Fruit fly (Drosophila melanogaster): Measurements from ENCODE around the gene CG14427.

Gene CG14427

dm6 chrX:7069011-7069463 lies 28.6 kb downstream of the CG14427 start, which contains the start of gene CG4607:
TSS of gene CG4607 (plus strand) at chrX:7069413.
- TF ChIP-seq CTCF (optimal IDR thresholded peaks at IDR 0.05): no peak
- TF ChIP-seq CG8478 (optimal IDR thresholded peaks at IDR 0.05): no peak

dm6 chrX:7073234-7073878 lies 33.0 kb downstream of the CG14427 start:
- TF ChIP-seq CTCF (optimal IDR thresholded peaks at IDR 0.05) (no peak), CG8478 (optimal IDR thresholded peaks at IDR 0.05) (no peak)

DNA sequence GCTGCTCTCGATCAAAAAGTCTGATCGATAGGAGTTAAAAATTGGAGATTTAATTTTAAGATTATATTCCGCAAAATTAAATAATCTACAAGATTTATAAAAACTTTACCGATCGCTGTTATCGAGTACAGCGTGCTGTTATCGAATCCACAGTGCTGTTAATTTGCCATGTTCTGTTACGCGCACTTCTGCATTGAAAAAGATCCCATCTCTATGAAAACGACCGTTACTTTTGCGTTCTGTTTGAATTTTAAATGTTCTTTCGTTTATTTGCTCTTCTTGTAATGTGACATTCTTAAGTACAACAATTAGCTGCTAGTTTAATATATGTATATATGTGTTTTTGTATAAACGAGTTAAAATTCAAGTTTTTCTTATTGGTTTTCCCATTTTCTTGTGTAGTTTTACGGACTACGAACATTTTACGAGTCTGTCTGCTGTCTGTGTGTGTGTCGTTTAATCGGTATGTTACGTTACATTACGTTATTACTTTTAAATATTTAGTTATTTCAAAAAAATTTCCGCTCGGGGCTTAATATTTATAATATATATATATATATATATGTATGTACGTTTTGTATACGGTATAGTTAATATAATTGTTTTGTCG lies 34.0 kb downstream of the CG14427 start:
- TF ChIP-seq CTCF (optimal IDR thresholded peaks at IDR 0.05): no peak
- TF ChIP-seq CG8478 (optimal IDR thresholded peaks at IDR 0.05): no peak

DNA sequence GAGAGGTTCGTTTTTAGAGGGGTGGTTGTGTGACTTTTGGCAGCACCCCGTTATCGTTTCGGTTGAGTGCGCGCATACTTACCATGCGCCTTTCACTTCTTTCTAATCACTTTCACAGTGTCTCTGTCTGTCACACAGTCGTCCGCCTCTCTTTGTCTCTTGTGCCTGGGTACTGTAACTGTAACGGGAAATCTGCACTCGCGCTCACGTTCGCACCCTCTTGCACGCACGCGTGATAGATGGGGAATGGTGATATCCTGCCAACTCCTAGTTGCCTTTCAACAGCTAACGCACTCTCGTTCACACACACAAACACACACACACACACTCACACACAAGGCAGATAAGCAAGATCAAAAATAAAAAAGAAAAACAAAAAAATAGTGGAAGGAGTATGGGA lies 42.0 kb downstream of the CG14427 start:
- TF ChIP-seq CG8478 (optimal IDR thresholded peaks at IDR 0.05): no peak
- no peak for TF ChIP-seq CTCF (optimal IDR thresholded peaks at IDR 0.05)

- TF ChIP-seq CTCF (optimal IDR thresholded peaks at IDR 0.05) (no peak), CG8478 (optimal IDR thresholded peaks at IDR 0.05) (no peak)
Observed at dm6 chrX:7086539-7086938, 46.1 kb downstream of the CG14427 start.
